Fruit fly (Drosophila melanogaster) whole organism, embryonic: ENCODE results near the gene ham.

Source experiments
- CG10431 ChIP-seq: fragments of 200-800 bp; sonication (Bioruptor generic); optimal IDR thresholded peaks from 3 replicates; lab custom pipeline; 2018; ENCODE audit warnings: missing biosample characterization, mild to moderate bottlenecking, missing genetic modification characterization
- CG10543 ChIP-seq: fragments of 200-800 bp; sonication (Bioruptor generic); optimal IDR thresholded peaks from 3 replicates; lab custom pipeline; 2017; ENCODE audit warnings: missing biosample characterization, mild to moderate bottlenecking, missing genetic modification characterization, moderate library complexity
- CG10959 ChIP-seq: fragments of 200-800 bp; sonication (Bioruptor generic); IDR thresholded peaks from 2 replicates; pipeline ENCODE4 v1.3.6; 2022; ENCODE audit warnings: missing biosample characterization, missing genetic modification characterization
- CG11085 ChIP-seq: fragments of 200-800 bp; sonication (Bioruptor generic); IDR thresholded peaks from 2 replicates; pipeline ENCODE4 v1.3.6; 2022; ENCODE audit warnings: missing biosample characterization, missing genetic modification characterization
- CG12236 ChIP-seq: fragments of 200-800 bp; sonication (Bioruptor generic); optimal IDR thresholded peaks from 2 replicates; lab custom pipeline; 2016; ENCODE audit warnings: missing biosample characterization, missing genetic modification characterization
- CG13287 ChIP-seq: fragments of 200-800 bp; sonication (Bioruptor generic); IDR thresholded peaks from 2 replicates; pipeline ENCODE4 v1.3.6; 2022; ENCODE audit warnings: missing biosample characterization, missing genetic modification characterization; ENCODE audit not compliant: partially characterized antibody
- CG13424 ChIP-seq: fragments of 200-800 bp; sonication (Bioruptor generic); optimal IDR thresholded peaks from 2 replicates; lab custom pipeline; 2019; ENCODE audit warnings: missing biosample characterization, mild to moderate bottlenecking, missing genetic modification characterization, moderate library complexity
- CG13894 ChIP-seq: fragments of 200-800 bp; sonication (Bioruptor generic); optimal IDR thresholded peaks from 3 replicates; lab custom pipeline; 2018; ENCODE audit warnings: missing biosample characterization, mild to moderate bottlenecking, missing genetic modification characterization, moderate library complexity
- CG14441 ChIP-seq: fragments of 200-800 bp; sonication (Bioruptor generic); IDR thresholded peaks from 2 replicates; pipeline ENCODE4 v1.3.6; 2022; ENCODE audit warnings: missing biosample characterization, missing genetic modification characterization
- CG14710 ChIP-seq: fragments of 200-800 bp; sonication (Bioruptor generic); optimal IDR thresholded peaks from 3 replicates; lab custom pipeline; 2019; ENCODE audit warnings: missing biosample characterization, mild to moderate bottlenecking, missing genetic modification characterization, moderate library complexity
- CG15073 ChIP-seq: fragments of 200-800 bp; sonication (Bioruptor generic); optimal IDR thresholded peaks from 2 replicates; lab custom pipeline; 2016; ENCODE audit warnings: missing biosample characterization, missing genetic modification characterization
- CG17186 ChIP-seq: fragments of 200-800 bp; sonication (Bioruptor generic); optimal IDR thresholded peaks from 3 replicates; lab custom pipeline; 2017; ENCODE audit warnings: missing biosample characterization, missing genetic modification reagents, missing genetic modification characterization
- CG17361 ChIP-seq: fragments of 200-800 bp; sonication (Bioruptor generic); IDR thresholded peaks from 3 replicates; pipeline ENCODE4 v1.3.6; 2022; ENCODE audit warnings: missing biosample characterization, missing genetic modification characterization
- CG1832 ChIP-seq: fragments of 200-800 bp; sonication (Bioruptor generic); optimal IDR thresholded peaks from 2 replicates; lab custom pipeline; 2017; ENCODE audit warnings: missing biosample characterization, mild to moderate bottlenecking, missing genetic modification characterization, inconsistent platforms
- CG18476 ChIP-seq: fragments of 200-800 bp; sonication (Bioruptor generic); optimal IDR thresholded peaks from 2 replicates; lab custom pipeline; 2016; ENCODE audit warnings: missing biosample characterization, mild to moderate bottlenecking, missing genetic modification characterization
- CG18764 ChIP-seq: fragments of 200-800 bp; sonication (Bioruptor generic); optimal IDR thresholded peaks from 3 replicates; lab custom pipeline; 2016; ENCODE audit warnings: missing biosample characterization, missing genetic modification characterization
- CG4730 ChIP-seq: fragments of 200-800 bp; sonication (Bioruptor generic); IDR thresholded peaks from 2 replicates; pipeline ENCODE4 v1.3.6; 2022; ENCODE audit warnings: missing biosample characterization, missing genetic modification characterization
- CG6683 ChIP-seq: fragments of 200-800 bp; sonication (Bioruptor generic); optimal IDR thresholded peaks from 2 replicates; lab custom pipeline; 2017; ENCODE audit warnings: missing biosample characterization, mild to moderate bottlenecking, missing genetic modification characterization, missing genetic modification reagents
- CG7963 ChIP-seq: fragments of 200-800 bp; sonication (Bioruptor generic); IDR thresholded peaks from 3 replicates; pipeline ENCODE4 v1.3.6; 2022; ENCODE audit warnings: missing biosample characterization, missing genetic modification characterization; ENCODE audit not compliant: partially characterized antibody
- CG8359 ChIP-seq: fragments of 200-800 bp; sonication (Bioruptor generic); optimal IDR thresholded peaks from 2 replicates; lab custom pipeline; 2017; ENCODE audit warnings: missing biosample characterization, mild to moderate bottlenecking, missing genetic modification characterization, borderline replicate concordance
- Doc3 ChIP-seq: fragments of 200-800 bp; sonication (Bioruptor generic); IDR thresholded peaks from 3 replicates; pipeline ENCODE4 v1.3.6; 2022; ENCODE audit warnings: missing biosample characterization, missing genetic modification characterization; ENCODE audit not compliant: partially characterized antibody
- Ets65A ChIP-seq: fragments of 200-800 bp; sonication (Bioruptor generic); peaks from one replicate; lab custom pipeline; 2016; ENCODE audit warnings: missing biosample characterization, missing genetic modification characterization
- Hr78 ChIP-seq, 2 experiments: fragments of 200-800 bp in 1 of 2; fragments of >200 bp in 1 of 2; sonication (Bioruptor generic) in 1 of 2; optimal IDR thresholded peaks; 2 replicates each; lab custom pipeline; 2017 to 2019; ENCODE audit warnings: missing biosample characterization in 2 of 2, missing genetic modification characterization in 2 of 2, mild to moderate bottlenecking in 1 of 2, moderate library complexity in 1 of 2
- MESR4 ChIP-seq: fragments of 200-800 bp; sonication (Bioruptor generic); optimal IDR thresholded peaks from 2 replicates; lab custom pipeline; 2018; ENCODE audit warnings: missing biosample characterization, mild to moderate bottlenecking, missing genetic modification characterization, moderate library complexity
- Pdp1 ChIP-seq, 2 experiments: fragments of 200-800 bp; sonication (Bioruptor generic); optimal IDR thresholded peaks; 3 replicates each; lab custom pipeline; 2016; ENCODE audit warnings: missing biosample characterization in 2 of 2, missing genetic modification characterization in 2 of 2, mild to moderate bottlenecking in 1 of 2, moderate library complexity in 1 of 2
- Ptx1 ChIP-seq: fragments of 200-800 bp; sonication (Bioruptor generic); IDR thresholded peaks from 2 replicates; pipeline ENCODE4 v1.3.6; 2022; ENCODE audit warnings: missing biosample characterization, missing genetic modification characterization
- Stat92E ChIP-seq, 3 experiments: fragments of >200 bp in 2 of 3; fragments of 200-800 bp in 1 of 3; sonication (Bioruptor generic) in 1 of 3; optimal IDR thresholded peaks; 2 replicates each; lab custom pipeline; 2017 to 2019; ENCODE audit warnings: missing biosample characterization in 3 of 3, missing genetic modification characterization in 3 of 3, mild to moderate bottlenecking in 1 of 3, moderate library complexity in 1 of 3
- Vsx1 ChIP-seq: fragments of 200-800 bp; sonication (Bioruptor generic); optimal IDR thresholded peaks from 2 replicates; lab custom pipeline; 2017; ENCODE audit warnings: missing biosample characterization, mild to moderate bottlenecking, missing genetic modification characterization, missing genetic modification reagents
- br ChIP-seq: fragments of >200 bp; optimal IDR thresholded peaks from 2 replicates; lab custom pipeline; 2017
- bsh ChIP-seq, 2 experiments: fragments of 200-800 bp; sonication (Bioruptor generic); optimal IDR thresholded peaks; 2 replicates each; lab custom pipeline; 2017 to 2018; ENCODE audit warnings: mild to moderate bottlenecking in 2 of 2, missing biosample characterization in 2 of 2, missing genetic modification characterization in 2 of 2, moderate library complexity in 1 of 2
- cas ChIP-seq: fragments of 200-800 bp; sonication (Bioruptor generic); IDR thresholded peaks from 2 replicates; pipeline ENCODE4 v1.3.6; 2022; ENCODE audit warnings: missing biosample characterization, missing genetic modification characterization
- chinmo ChIP-seq: fragments of 200-800 bp; sonication (Bioruptor generic); IDR thresholded peaks from 4 replicates; pipeline ENCODE4 v1.3.6; 2022; ENCODE audit warnings: missing biosample characterization, missing genetic modification characterization; ENCODE audit not compliant: partially characterized antibody
- ci ChIP-seq: fragments of 200-800 bp; sonication (Bioruptor generic); IDR thresholded peaks from 3 replicates; pipeline ENCODE4 v1.3.6; 2022; ENCODE audit warnings: missing biosample characterization, missing genetic modification characterization
- ems ChIP-seq: fragments of 200-800 bp; sonication (Bioruptor generic); optimal IDR thresholded peaks from 3 replicates; lab custom pipeline; 2016; ENCODE audit warnings: missing biosample characterization, missing genetic modification characterization
- gcm ChIP-seq: fragments of 200-800 bp; sonication (Bioruptor generic); optimal IDR thresholded peaks from 2 replicates; lab custom pipeline; 2019; ENCODE audit warnings: missing biosample characterization, mild to moderate bottlenecking, missing genetic modification characterization, moderate library complexity
- grn ChIP-seq: fragments of 200-800 bp; sonication (Bioruptor generic); optimal IDR thresholded peaks from 3 replicates; lab custom pipeline; 2017; ENCODE audit warnings: missing biosample characterization, missing genetic modification characterization
- gro ChIP-seq: fragments of 200-800 bp; sonication (Bioruptor generic); optimal IDR thresholded peaks from 2 replicates; lab custom pipeline; 2016; ENCODE audit warnings: missing biosample characterization, missing genetic modification characterization
- hb ChIP-seq: fragments of 200-800 bp; sonication (Bioruptor generic); IDR thresholded peaks from 3 replicates; pipeline ENCODE4 v1.3.6; 2022; ENCODE audit warnings: missing biosample characterization, missing genetic modification characterization; ENCODE audit not compliant: partially characterized antibody
- jigr1 ChIP-seq: fragments of 200-800 bp; sonication (Bioruptor generic); IDR thresholded peaks from 3 replicates; pipeline ENCODE4 v1.3.6; 2022; ENCODE audit warnings: missing biosample characterization, missing genetic modification characterization
- jumu ChIP-seq: fragments of 200-800 bp; sonication (Bioruptor generic); optimal IDR thresholded peaks from 3 replicates; lab custom pipeline; 2016; ENCODE audit warnings: missing biosample characterization, missing genetic modification characterization
- mld ChIP-seq: fragments of 200-800 bp; sonication (Bioruptor generic); IDR thresholded peaks from 3 replicates; pipeline ENCODE4 v1.3.6; 2022; ENCODE audit warnings: missing biosample characterization, missing genetic modification characterization; ENCODE audit not compliant: partially characterized antibody
- ro ChIP-seq: fragments of 200-800 bp; sonication (Bioruptor generic); IDR thresholded peaks from 2 replicates; pipeline ENCODE4 v1.3.6; 2022; ENCODE audit warnings: missing biosample characterization, missing genetic modification characterization
- slbo ChIP-seq: fragments of 200-800 bp; sonication (Bioruptor generic); IDR thresholded peaks from 2 replicates; pipeline ENCODE4 v1.3.6; 2022; ENCODE audit warnings: missing biosample characterization, missing genetic modification characterization
- tx ChIP-seq: fragments of 200-800 bp; sonication (Bioruptor generic); optimal IDR thresholded peaks from 2 replicates; lab custom pipeline; 2016; ENCODE audit warnings: missing biosample characterization, missing genetic modification characterization
- vvl ChIP-seq: fragments of 200-800 bp; sonication (Bioruptor generic); IDR thresholded peaks from 2 replicates; pipeline ENCODE4 v1.3.6; 2022; ENCODE audit warnings: missing biosample characterization, missing genetic modification characterization
- wek ChIP-seq: fragments of 200-800 bp; sonication (Bioruptor generic); optimal IDR thresholded peaks from 3 replicates; lab custom pipeline; 2018; ENCODE audit warnings: missing biosample characterization, mild to moderate bottlenecking, missing genetic modification characterization, moderate library complexity
- zen ChIP-seq: fragments of 200-800 bp; sonication (Bioruptor generic); optimal IDR thresholded peaks from 3 replicates; lab custom pipeline; 2018; ENCODE audit warnings: missing biosample characterization, mild to moderate bottlenecking, missing genetic modification characterization, moderate library complexity
- zfh2 ChIP-seq: fragments of 200-800 bp; sonication (Bioruptor generic); optimal IDR thresholded peaks from 2 replicates; lab custom pipeline; 2016; ENCODE audit warnings: missing biosample characterization, missing genetic modification characterization

ham gene

DNA sequence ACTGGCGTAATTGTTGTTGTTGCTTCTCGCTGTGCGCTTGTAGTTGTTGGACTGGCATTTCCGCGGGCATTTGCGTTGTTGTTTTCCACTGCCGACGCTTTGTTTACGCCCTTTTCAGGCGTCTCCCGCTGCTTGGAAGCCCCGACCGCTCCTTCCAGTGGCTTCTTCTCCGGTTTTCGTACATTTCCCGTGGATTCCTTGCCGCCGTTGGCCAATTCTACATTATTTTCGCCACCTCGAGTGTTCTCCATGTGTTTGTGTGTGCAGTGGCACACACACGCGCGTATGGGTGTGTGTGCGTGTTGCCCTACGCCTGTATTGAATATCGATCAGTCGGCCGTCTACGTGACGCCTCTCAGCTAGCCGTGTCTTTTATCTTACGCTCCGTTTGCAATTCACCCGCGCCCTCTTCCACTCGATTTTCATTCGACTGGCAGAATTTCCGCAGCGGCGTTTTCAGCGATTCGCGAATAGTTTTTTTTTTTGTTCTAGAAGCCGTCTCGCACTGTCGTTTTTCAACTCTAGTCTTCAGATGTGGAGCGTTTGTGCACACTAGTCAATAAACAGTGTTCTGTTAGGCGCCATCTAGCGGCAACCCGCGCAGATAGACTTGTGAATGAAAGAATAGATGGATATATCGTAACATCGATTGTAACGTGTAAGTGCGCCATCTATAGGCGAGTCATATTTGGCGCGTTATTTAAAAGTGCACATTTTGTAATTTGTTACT, 46.6 kb upstream of the ham start, which contains the start of gene CG10600 (continued):
- no peak for TF ChIP-seq ro (GFP tag; lab: Robert Waterston, UW)
- peak; percentile 94 for TF ChIP-seq CG14710 (tag; lab: Kevin White, UChicago)
- peak; percentile 63 for TF ChIP-seq CG14441 (GFP tag; lab: Robert Waterston, UW)
- TF ChIP-seq CG15073 (GFP tag; lab: Kevin White, UChicago) = no peak
- peak; percentile 91 for TF ChIP-seq zfh2 (GFP tag; lab: Kevin White, UChicago)
- TF ChIP-seq CG8359 = peak; percentile 38
- TF ChIP-seq MESR4 (GFP tag; lab: Kevin White, UChicago) = peak; percentile 84
- TF ChIP-seq grn (GFP tag; lab: Kevin White, UChicago) = peak; percentile 52
- TF ChIP-seq chinmo (GFP tag; lab: Robert Waterston, UW) = peak; percentile 93
- no peak for TF ChIP-seq CG1832 (GFP tag; lab: Kevin White, UChicago)
- peak; percentile 39 for TF ChIP-seq wek (GFP tag; lab: Kevin White, UChicago)
- TF ChIP-seq br = no peak
- TF ChIP-seq jumu = peak; percentile 92
- peak; percentile 72 for TF ChIP-seq CG7963 (GFP tag; lab: Robert Waterston, UW)
- peak; percentile 51 to 56 for TF ChIP-seq bsh (GFP tag; optimal IDR thresholded peaks at IDR 0.05; lab: Kevin White, UChicago)
- peak; percentile 87 for TF ChIP-seq CG17186 (GFP tag; lab: Kevin White, UChicago)
- TF ChIP-seq gro = peak; percentile 85
- TF ChIP-seq vvl = peak; percentile 83
- TF ChIP-seq CG11085 = peak; percentile 76
- no peak for TF ChIP-seq jigr1 (GFP tag; lab: Robert Waterston, UW)
- TF ChIP-seq CG13424 = peak; percentile 61
- peak; percentile 75 for TF ChIP-seq CG18476 (GFP tag; lab: Kevin White, UChicago)
- TF ChIP-seq hb = peak; percentile 67
- peak; percentile 75 for TF ChIP-seq CG10543 (GFP tag; lab: Kevin White, UChicago)
- TF ChIP-seq cas = peak; percentile 54; the same call in 1 of the 2 replicates
- TF ChIP-seq CG10431 (GFP tag; lab: Kevin White, UChicago) = peak; percentile 35
- peak; percentile 81 for TF ChIP-seq CG18764
- TF ChIP-seq Vsx1 (GFP tag; lab: Kevin White, UChicago) = no peak
- TF ChIP-seq ci (GFP tag; lab: Robert Waterston, UW) = peak; percentile 90
- TF ChIP-seq mld = peak; percentile 54; the same call in 1 of the 3 replicates
- peak; percentile 99 for TF ChIP-seq Ets65A
- TF ChIP-seq Stat92E (GFP tag; optimal IDR thresholded peaks at IDR 0.05; lab: Kevin White, UChicago) = peak in 1 of 3 experiments; percentile 82
- TF ChIP-seq CG13287 (GFP tag; lab: Robert Waterston, UW) = peak; percentile 90
- peak; percentile 62 for TF ChIP-seq Doc3
- peak; percentile 86 for TF ChIP-seq ems (GFP tag; lab: Kevin White, UChicago)
- no peak for TF ChIP-seq Hr78 (GFP tag; optimal IDR thresholded peaks at IDR 0.05; lab: Kevin White, UChicago)
- TF ChIP-seq slbo (GFP tag; lab: Robert Waterston, UW) = peak; percentile 90
- TF ChIP-seq zen (tag; lab: Kevin White, UChicago) = peak; percentile 73
- peak; percentile 58 for TF ChIP-seq CG4730 (GFP tag; lab: Robert Waterston, UW)
- TF ChIP-seq Ptx1 (GFP tag; lab: Robert Waterston, UW) = peak; percentile 69
- TF ChIP-seq CG17361 (GFP tag; lab: Robert Waterston, UW) = peak; percentile 69
- TF ChIP-seq gcm (GFP tag; lab: Kevin White, UChicago) = peak; percentile 29
- peak; percentile 67 for TF ChIP-seq CG12236
- TF ChIP-seq Pdp1 (GFP tag; optimal IDR thresholded peaks at IDR 0.05; lab: Kevin White, UChicago) = peak; percentile 84
- peak; percentile 84 for TF ChIP-seq tx (GFP tag; lab: Kevin White, UChicago)
- TF ChIP-seq CG6683 = no peak
- TF ChIP-seq CG10959 (GFP tag; lab: Robert Waterston, UW) = peak; percentile 53
- TF ChIP-seq CG13894 = peak; percentile 83
